Fruit fly (Drosophila melanogaster): ENCODE measurements around the gene CCT4.

The CCT4 gene

dm6 chr2L:12700381-12700963 lies 7.7 kb upstream of the CCT4 start, which contains the start of gene CG17036 (continued):
- TF ChIP-seq CG10366 (GFP tag; IDR thresholded peaks at IDR 0.05), result 0 out of 2 replicates have a peak, but pooled peaks have one; percentile 13
- no peak for TF ChIP-seq Bgb (GFP tag; IDR thresholded peaks at IDR 0.05; ENCODE audit: partially characterized antibody)
- TF ChIP-seq CG4820 (GFP tag; optimal IDR thresholded peaks at IDR 0.05), result no peak
- TF ChIP-seq CG17829 (tag; optimal IDR thresholded peaks at IDR 0.05), result peak; percentile 25
- peak; percentile 15 for TF ChIP-seq bcd (GFP tag; optimal IDR thresholded peaks at IDR 0.05)
- TF ChIP-seq al (GFP tag; IDR thresholded peaks at IDR 0.05), result peak; percentile 36; the same call in 1 of the 2 replicates
- no peak for TF ChIP-seq tna (GFP tag; IDR thresholded peaks at IDR 0.05; ENCODE audit: partially characterized antibody)
- TF ChIP-seq CG18011 (GFP tag; optimal IDR thresholded peaks at IDR 0.05), result no peak
- TF ChIP-seq CG7745 (tag; optimal IDR thresholded peaks at IDR 0.05), result no peak
- no peak for TF ChIP-seq crol (GFP tag; IDR thresholded peaks at IDR 0.05)
- TF ChIP-seq CG12744 (GFP tag; optimal IDR thresholded peaks at IDR 0.05), result no peak
- no peak for TF ChIP-seq zen2 (GFP tag; IDR thresholded peaks at IDR 0.05; ENCODE audit: partially characterized antibody)
- no peak for TF ChIP-seq NC2β (GFP tag; optimal IDR thresholded peaks at IDR 0.05)
- TF ChIP-seq inv (GFP tag; IDR thresholded peaks at IDR 0.05; ENCODE audit: partially characterized antibody), result no peak
- TF ChIP-seq unpg (GFP tag; optimal IDR thresholded peaks at IDR 0.05), result no peak
- no peak for TF ChIP-seq CG16813 (GFP tag; IDR thresholded peaks at IDR 0.05; ENCODE audit: partially characterized antibody)
- no peak for TF ChIP-seq bbx (GFP tag; IDR thresholded peaks at IDR 0.05; ENCODE audit: partially characterized antibody)
- no peak for TF ChIP-seq CG4617 (GFP tag; optimal IDR thresholded peaks at IDR 0.05; ENCODE audit: borderline replicate concordance)
- 0 out of 2 replicates have a peak, but pooled peaks have one; percentile 6 for TF ChIP-seq wdn (GFP tag; IDR thresholded peaks at IDR 0.05)
- no peak for TF ChIP-seq sr (GFP tag; IDR thresholded peaks at IDR 0.05)
- no peak for TF ChIP-seq chif (GFP tag; optimal IDR thresholded peaks at IDR 0.05)
- TF ChIP-seq CG7271 (tag; optimal IDR thresholded peaks at IDR 0.05), result no peak
- no peak for TF ChIP-seq CG2116 (GFP tag; optimal IDR thresholded peaks at IDR 0.05)
- no peak for TF ChIP-seq CG16779 (GFP tag; IDR thresholded peaks at IDR 0.05)
- TF ChIP-seq gcm2 (GFP tag; optimal IDR thresholded peaks at IDR 0.05), result no peak
- no peak for TF ChIP-seq Eip74EF (GFP tag; optimal IDR thresholded peaks at IDR 0.05)
- TF ChIP-seq usp (GFP tag; optimal IDR thresholded peaks at IDR 0.05), result no peak
- no peak for TF ChIP-seq HLHmδ (GFP tag; optimal IDR thresholded peaks at IDR 0.05)
- TF ChIP-seq CG9437 (GFP tag; optimal IDR thresholded peaks at IDR 0.05), result peak; percentile 10
- no peak for TF ChIP-seq CG1647 (GFP tag; optimal IDR thresholded peaks at IDR 0.05)
- peak; percentile 33 for TF ChIP-seq caup (GFP tag; optimal IDR thresholded peaks at IDR 0.05; ENCODE audit: severe bottlenecking)
- no peak for TF ChIP-seq gce (GFP tag; IDR thresholded peaks at IDR 0.05)
- no peak for TF ChIP-seq CG9876 (GFP tag; optimal IDR thresholded peaks at IDR 0.05)
- TF ChIP-seq Blimp-1 (GFP tag; optimal IDR thresholded peaks at IDR 0.05), result no peak
- TF ChIP-seq CG7987 (GFP tag; optimal IDR thresholded peaks at IDR 0.05), result no peak
- TF ChIP-seq Tbp (GFP tag; optimal IDR thresholded peaks at IDR 0.05), result no peak
- peak; percentile 53 for TF ChIP-seq CoRest (tag; optimal IDR thresholded peaks at IDR 0.05)
- TF ChIP-seq rib (GFP tag; IDR thresholded peaks at IDR 0.05), result peak; percentile 26; the same call in 1 of the 2 replicates
- TF ChIP-seq bab2 (GFP tag; optimal IDR thresholded peaks at IDR 0.05), result no peak
- TF ChIP-seq CkIIα-i1 (GFP tag; IDR thresholded peaks at IDR 0.05), result no peak
- no peak for TF ChIP-seq so (GFP tag; IDR thresholded peaks at IDR 0.05)
- TF ChIP-seq zfh2 (GFP tag; optimal IDR thresholded peaks at IDR 0.05), result no peak
- TF ChIP-seq ewg (GFP tag; optimal IDR thresholded peaks at IDR 0.05), result no peak
- TF ChIP-seq CG4328 (GFP tag; optimal IDR thresholded peaks at IDR 0.05), result peak; percentile 6
- TF ChIP-seq wek (GFP tag; optimal IDR thresholded peaks at IDR 0.05), result no peak
- no peak for TF ChIP-seq Dip2 (GFP tag; IDR thresholded peaks at IDR 0.05)
- TF ChIP-seq phol (tag; optimal IDR thresholded peaks at IDR 0.05), result peak; percentile 23
- TF ChIP-seq gfzf (GFP tag; optimal IDR thresholded peaks at IDR 0.05), result no peak
- no peak for TF ChIP-seq CG9215 (GFP tag; IDR thresholded peaks at IDR 0.05)

Measured in whole organism, embryonic.